Fruit fly (Drosophila melanogaster): ENCODE results near the gene CG1113.

The CG1113 gene

DNA sequence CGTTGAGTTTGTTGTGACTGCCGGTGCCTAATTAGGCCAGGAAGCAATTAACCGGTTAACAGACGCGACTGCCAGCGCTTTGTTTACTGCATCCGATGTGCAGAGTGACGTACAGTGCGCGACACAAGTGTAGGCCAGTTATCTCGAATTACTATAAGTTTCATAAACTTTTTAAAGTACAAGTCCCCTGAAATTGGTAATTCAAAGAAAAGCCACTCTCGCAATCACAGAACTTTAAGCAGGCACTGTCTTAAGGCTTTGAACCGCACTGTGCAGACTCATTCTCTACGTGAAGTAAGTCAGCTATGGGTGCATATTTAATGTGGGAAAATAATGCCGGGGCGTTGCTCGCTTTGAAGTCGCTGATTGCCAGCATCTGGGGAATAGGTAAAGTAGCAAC, 43.5 kb upstream of the CG1113 start (continued):
- TF ChIP-seq ci (GFP tag; IDR thresholded peaks at IDR 0.05), result peak; percentile 80
- TF ChIP-seq CG33557 (GFP tag; optimal IDR thresholded peaks at IDR 0.05), result no peak
- peak; percentile 55 for TF ChIP-seq Ssrp (tag; optimal IDR thresholded peaks at IDR 0.05)
- TF ChIP-seq CG6813 (GFP tag; optimal IDR thresholded peaks at IDR 0.05), result no peak
- TF ChIP-seq CG1529 (GFP tag; optimal IDR thresholded peaks at IDR 0.05), result peak; percentile 37
- no peak for TF ChIP-seq CG17912 (GFP tag; optimal IDR thresholded peaks at IDR 0.05)
- TF ChIP-seq NC2α (GFP tag; optimal IDR thresholded peaks at IDR 0.05), result no peak
- peak; percentile 6 for TF ChIP-seq Camta (GFP tag; optimal IDR thresholded peaks at IDR 0.05)
- TF ChIP-seq CG6254 (GFP tag; optimal IDR thresholded peaks at IDR 0.05), result peak; percentile 41
- TF ChIP-seq Scr (GFP tag; IDR thresholded peaks at IDR 0.05; ENCODE audit: partially characterized antibody), result no peak
- TF ChIP-seq chm (GFP tag; IDR thresholded peaks at IDR 0.05), result 0 out of 2 replicates have a peak, but pooled peaks have one; percentile 45
- peak; percentile 46 for TF ChIP-seq Xbp1 (GFP tag; optimal IDR thresholded peaks at IDR 0.05)
- no peak for TF ChIP-seq NC2β (GFP tag; optimal IDR thresholded peaks at IDR 0.05)
- TF ChIP-seq maf-S (GFP tag; optimal IDR thresholded peaks at IDR 0.05), result no peak
- no peak for TF ChIP-seq Ets97D (GFP tag; optimal IDR thresholded peaks at IDR 0.05)
- no peak for TF ChIP-seq CG17385 (GFP tag; optimal IDR thresholded peaks at IDR 0.05)
- no peak for TF ChIP-seq crol (GFP tag; IDR thresholded peaks at IDR 0.05)
- TF ChIP-seq CG18764 (GFP tag; optimal IDR thresholded peaks at IDR 0.05), result no peak
- no peak for TF ChIP-seq D19B (GFP tag; optimal IDR thresholded peaks at IDR 0.05)
- TF ChIP-seq Stat92E (GFP tag; optimal IDR thresholded peaks at IDR 0.05), result peak in 1 of 3 experiments; percentile 0
- TF ChIP-seq yki (optimal IDR thresholded peaks at IDR 0.05), result no peak
- no peak for TF ChIP-seq sd (tag; optimal IDR thresholded peaks at IDR 0.05)
- TF ChIP-seq prd (optimal IDR thresholded peaks at IDR 0.05), result no peak
- peak; percentile 68; the same call in 1 of the 3 replicates for TF ChIP-seq prd (GFP tag; IDR thresholded peaks at IDR 0.05)
- no peak for TF ChIP-seq Bgb (GFP tag; IDR thresholded peaks at IDR 0.05; ENCODE audit: partially characterized antibody)
- TF ChIP-seq rib (GFP tag; IDR thresholded peaks at IDR 0.05), result no peak
- TF ChIP-seq H2.0 (GFP tag; IDR thresholded peaks at IDR 0.05), result no peak
- peak; percentile 60 for TF ChIP-seq phol (tag; optimal IDR thresholded peaks at IDR 0.05)
- no peak for TF ChIP-seq CG13624 (GFP tag; optimal IDR thresholded peaks at IDR 0.05)
- no peak for TF ChIP-seq fd3F (GFP tag; optimal IDR thresholded peaks at IDR 0.05)
- TF ChIP-seq dmrt99B (tag; optimal IDR thresholded peaks at IDR 0.05), result peak; percentile 68
- no peak for TF ChIP-seq Adf1 (GFP tag; IDR thresholded peaks at IDR 0.05)
- no peak for TF ChIP-seq fru (optimal IDR thresholded peaks at IDR 0.05)
- no peak for TF ChIP-seq CG32767 (GFP tag; IDR thresholded peaks at IDR 0.05)
- TF ChIP-seq Lhr (GFP tag; optimal IDR thresholded peaks at IDR 0.05), result peak; percentile 3
- no peak for TF ChIP-seq CG8290 (GFP tag; optimal IDR thresholded peaks at IDR 0.05)
- TF ChIP-seq CG8290 (tag; optimal IDR thresholded peaks at IDR 0.05), result peak in 1 of 2 experiments; percentile 22
- no peak for TF ChIP-seq Tbp (GFP tag; optimal IDR thresholded peaks at IDR 0.05)
- TF ChIP-seq CG14441 (GFP tag; IDR thresholded peaks at IDR 0.05), result peak; percentile 31; the same call in 1 of the 2 replicates
- TF ChIP-seq Asciz (GFP tag; optimal IDR thresholded peaks at IDR 0.05), result peak; percentile 59
- peak; percentile 17 for TF ChIP-seq CG4707 (GFP tag; optimal IDR thresholded peaks at IDR 0.05)
- TF ChIP-seq CG12769 (tag; optimal IDR thresholded peaks at IDR 0.05), result peak; percentile 10
- TF ChIP-seq CG5180 (GFP tag; optimal IDR thresholded peaks at IDR 0.05), result no peak
- TF ChIP-seq CG2875 (GFP tag; optimal IDR thresholded peaks at IDR 0.05), result peak; percentile 1
- TF ChIP-seq CG4730 (GFP tag; IDR thresholded peaks at IDR 0.05), result no peak
- TF ChIP-seq CG3407 (GFP tag; optimal IDR thresholded peaks at IDR 0.05), result peak; percentile 8
- TF ChIP-seq CG10959 (GFP tag; IDR thresholded peaks at IDR 0.05), result no peak
- no peak for TF ChIP-seq jigr1 (GFP tag; IDR thresholded peaks at IDR 0.05)
- TF ChIP-seq oc (tag; optimal IDR thresholded peaks at IDR 0.05), result peak; percentile 26
- TF ChIP-seq shn (GFP tag; optimal IDR thresholded peaks at IDR 0.05), result no peak
- TF ChIP-seq CG17829 (tag; optimal IDR thresholded peaks at IDR 0.05), result peak; percentile 44
- peak; percentile 47; the same call in 1 of the 2 replicates for TF ChIP-seq wor (GFP tag; IDR thresholded peaks at IDR 0.05)

Measured in whole organism, embryonic.